Worm (Caenorhabditis elegans) whole organism, L1 larva: ENCODE results near the gene C26D10.6.

ENCODE experiments used
- C34B4.2 ChIP-seq: sonication (generic microtip); optimal IDR thresholded peaks from 2 replicates; lab custom pipeline; 2017; ENCODE audit warnings: mild to moderate bottlenecking, missing genetic modification characterization, missing compliant biosample characterization
- aha-1 ChIP-seq: fragments of 150-350 bp; optimal IDR thresholded peaks from 2 replicates; lab custom pipeline; 2014; ENCODE audit warnings: missing biosample characterization, missing genetic modification characterization
- aly-2 ChIP-seq: fragments of 150-350 bp; optimal IDR thresholded peaks from 2 replicates; lab custom pipeline; 2014; ENCODE audit warnings: missing biosample characterization, missing genetic modification characterization
- blmp-1 ChIP-seq: fragments of 150-350 bp; optimal IDR thresholded peaks from 2 replicates; lab custom pipeline; 2014; ENCODE audit warnings: missing biosample characterization, missing genetic modification characterization
- ceh-88 ChIP-seq: fragments of 200-800 bp; sonication (Bioruptor generic); IDR thresholded peaks from 2 replicates; pipeline ENCODE4 v1.3.6; 2022; ENCODE audit warnings: missing genetic modification characterization, missing compliant biosample characterization
- ceh-90 ChIP-seq: sonication (generic microtip); optimal IDR thresholded peaks from 2 replicates; lab custom pipeline; 2016; ENCODE audit warnings: missing genetic modification characterization, missing compliant biosample characterization
- efl-1 ChIP-seq, 4 experiments: fragments of 150-350 bp; optimal IDR thresholded peaks in 3 of 4; peaks in 1 of 4; 1 replicate in 1 of 4; 2 replicates in 3 of 4; lab custom pipeline; 2014; ENCODE audit warnings: missing biosample characterization in 2 of 4, missing genetic modification characterization in 2 of 4, missing genetic modification reagents in 2 of 4
- egl-13 ChIP-seq: sonication (generic microtip); optimal IDR thresholded peaks from 2 replicates; lab custom pipeline; 2016; ENCODE audit warnings: missing genotype, missing genetic modification reagents, missing genetic modification characterization, missing compliant biosample characterization
- elt-2 ChIP-seq: sonication (generic microtip); optimal IDR thresholded peaks from 2 replicates; lab custom pipeline; 2016; ENCODE audit warnings: missing genetic modification characterization, mild to moderate bottlenecking, inconsistent platforms, missing compliant biosample characterization, missing genetic modification reagents
- fkh-4 ChIP-seq: sonication (generic microtip); optimal IDR thresholded peaks from 2 replicates; lab custom pipeline; 2016; ENCODE audit warnings: missing compliant biosample characterization, missing genetic modification characterization, borderline replicate concordance
- fkh-8 ChIP-seq: sonication (generic microtip); optimal IDR thresholded peaks from 2 replicates; lab custom pipeline; 2016; ENCODE audit warnings: mild to moderate bottlenecking, missing genetic modification characterization, missing compliant biosample characterization
- hlh-4 ChIP-seq: sonication (generic microtip); optimal IDR thresholded peaks from 2 replicates; lab custom pipeline; 2016; ENCODE audit warnings: mild to moderate bottlenecking, missing genetic modification characterization, missing compliant biosample characterization
- irx-1 ChIP-seq: sonication (generic microtip); optimal IDR thresholded peaks from 2 replicates; lab custom pipeline; 2016; ENCODE audit warnings: missing genetic modification characterization, missing compliant biosample characterization
- isw-1 ChIP-seq: fragments of 200-800 bp; sonication (Bioruptor generic); IDR thresholded peaks from 2 replicates; pipeline ENCODE4 v1.3.6; 2022; ENCODE audit warnings: missing genetic modification characterization, missing compliant biosample characterization
- lin-13 ChIP-seq: fragments of 150-350 bp; optimal IDR thresholded peaks from 2 replicates; lab custom pipeline; 2014; ENCODE audit warnings: missing biosample characterization, missing genetic modification reagents, missing genetic modification characterization
- lin-15B ChIP-seq: fragments of 150-350 bp; sonication (generic microtip); optimal IDR thresholded peaks from 3 replicates; lab custom pipeline; 2014; ENCODE audit warnings: missing biosample characterization, missing genetic modification characterization
- lir-3 ChIP-seq: sonication (generic microtip); optimal IDR thresholded peaks from 2 replicates; lab custom pipeline; 2016; ENCODE audit warnings: mild to moderate bottlenecking, missing genetic modification characterization, moderate library complexity, missing compliant biosample characterization; ENCODE audit not compliant: poor library complexity
- lsy-2 ChIP-seq, 2 experiments: fragments of 150-350 bp; optimal IDR thresholded peaks; 2 replicates each; lab custom pipeline; 2014; ENCODE audit warnings: missing biosample characterization in 2 of 2, missing genetic modification characterization in 2 of 2
- mdl-1 ChIP-seq, 2 experiments: fragments of 150-350 bp; optimal IDR thresholded peaks; 2 replicates each; lab custom pipeline; 2014 to 2017; ENCODE audit warnings: missing biosample characterization in 2 of 2, missing genetic modification characterization in 2 of 2, inconsistent platforms in 1 of 2
- mef-2 ChIP-seq: fragments of 150-350 bp; optimal IDR thresholded peaks from 2 replicates; lab custom pipeline; 2014; ENCODE audit warnings: missing biosample characterization, missing genetic modification characterization
- nhr-11 ChIP-seq: fragments of 150-350 bp; optimal IDR thresholded peaks from 2 replicates; lab custom pipeline; 2014; ENCODE audit warnings: missing biosample characterization, missing genetic modification characterization
- nhr-19 ChIP-seq: fragments of 200-800 bp; sonication (Bioruptor generic); conservative IDR thresholded peaks from 2 replicates; pipeline ENCODE4 v1.3.6; 2022; ENCODE audit warnings: missing genetic modification characterization, missing compliant biosample characterization
- nhr-20 ChIP-seq: sonication (generic microtip); optimal IDR thresholded peaks from 2 replicates; lab custom pipeline; 2016; ENCODE audit warnings: mild to moderate bottlenecking, missing genetic modification characterization, missing compliant biosample characterization
- nhr-47 ChIP-seq: sonication (generic microtip); optimal IDR thresholded peaks from 2 replicates; lab custom pipeline; 2016; ENCODE audit warnings: mild to moderate bottlenecking, missing genetic modification characterization, moderate library complexity, missing compliant biosample characterization
- nhr-71 ChIP-seq: sonication (generic microtip); optimal IDR thresholded peaks from 2 replicates; lab custom pipeline; 2016; ENCODE audit warnings: mild to moderate bottlenecking, missing genetic modification characterization, moderate library complexity, missing compliant biosample characterization
- nhr-77 ChIP-seq: fragments of 150-350 bp; optimal IDR thresholded peaks from 2 replicates; lab custom pipeline; 2014; ENCODE audit warnings: missing biosample characterization, missing genetic modification characterization
- nhr-84 ChIP-seq: sonication (generic microtip); optimal IDR thresholded peaks from 2 replicates; lab custom pipeline; 2017; ENCODE audit warnings: missing biosample characterization, missing genetic modification characterization
- skn-1 ChIP-seq: fragments of 150-350 bp; optimal IDR thresholded peaks from 2 replicates; lab custom pipeline; 2014; ENCODE audit warnings: missing biosample characterization, missing genetic modification characterization
- snu-23 ChIP-seq: sonication (generic microtip); optimal IDR thresholded peaks from 2 replicates; lab custom pipeline; 2016; ENCODE audit warnings: missing genetic modification characterization, missing compliant biosample characterization
- sox-4 ChIP-seq: sonication (generic microtip); optimal IDR thresholded peaks from 2 replicates; lab custom pipeline; 2016; ENCODE audit warnings: missing genetic modification characterization, missing compliant biosample characterization
- sptf-1 ChIP-seq: fragments of 150-350 bp; optimal IDR thresholded peaks from 2 replicates; lab custom pipeline; 2014; ENCODE audit warnings: missing biosample characterization, missing genetic modification characterization
- swsn-7 ChIP-seq: sonication (generic microtip); optimal IDR thresholded peaks from 2 replicates; lab custom pipeline; 2016; ENCODE audit warnings: missing genetic modification characterization, missing compliant biosample characterization
- tbx-2 ChIP-seq: sonication (generic microtip); optimal IDR thresholded peaks from 2 replicates; lab custom pipeline; 2016; ENCODE audit warnings: missing genetic modification characterization, missing compliant biosample characterization
- unc-130 ChIP-seq: fragments of 150-350 bp; optimal IDR thresholded peaks from 2 replicates; lab custom pipeline; 2017; ENCODE audit warnings: missing biosample characterization, missing genetic modification characterization, inconsistent platforms
- unc-30 ChIP-seq: sonication (generic microtip); optimal IDR thresholded peaks from 2 replicates; lab custom pipeline; 2017; ENCODE audit warnings: missing biosample characterization, missing genetic modification characterization
- unc-86 ChIP-seq: sonication (generic microtip); optimal IDR thresholded peaks from 2 replicates; lab custom pipeline; 2016; ENCODE audit warnings: missing genetic modification characterization, missing compliant biosample characterization
- unc-98 ChIP-seq: fragments of 200-800 bp; sonication (Bioruptor generic); IDR thresholded peaks from 2 replicates; pipeline ENCODE4 v1.3.6; 2022; ENCODE audit warnings: missing genetic modification characterization, missing compliant biosample characterization
- vab-15 ChIP-seq: sonication (generic microtip); optimal IDR thresholded peaks from 2 replicates; lab custom pipeline; 2017; ENCODE audit warnings: missing genotype, mild to moderate bottlenecking, missing genetic modification characterization, missing compliant biosample characterization
- zag-1 ChIP-seq: fragments of 150-350 bp; optimal IDR thresholded peaks from 2 replicates; lab custom pipeline; 2014; ENCODE audit warnings: missing biosample characterization, missing genetic modification characterization
- zip-4 ChIP-seq: fragments of 200-800 bp; sonication (Bioruptor generic); optimal IDR thresholded peaks from 2 replicates; lab custom pipeline; 2018; ENCODE audit warnings: mild to moderate bottlenecking, missing genetic modification characterization, moderate library complexity, missing compliant biosample characterization

The C26D10.6 gene

DNA sequence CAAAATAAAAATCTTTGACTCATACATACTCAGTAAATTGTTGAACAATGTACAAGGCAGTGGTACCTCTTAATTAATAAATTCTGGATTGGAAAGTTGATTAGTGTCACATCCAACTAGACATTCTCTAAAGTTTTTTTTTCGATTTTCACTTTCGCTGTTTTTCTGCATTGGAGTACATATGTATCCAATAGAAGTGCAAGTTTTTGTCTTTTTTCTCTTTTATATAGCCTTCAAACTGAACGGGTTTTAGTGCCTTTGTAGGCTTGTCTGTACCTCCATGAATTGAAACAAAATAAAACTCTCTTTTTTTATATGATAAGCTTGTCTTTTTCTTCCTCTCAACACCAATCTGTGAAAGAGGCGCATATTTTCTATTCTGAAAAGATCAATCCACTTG lies 25.7 kb upstream of the C26D10.6 start:
- TF ChIP-seq blmp-1 (tag; lab: Kevin White, UChicago) (peak; percentile 18), nhr-77 (tag; lab: Kevin White, UChicago) (no peak)

ce11 chrII:8377722-8378121 lies 23.2 kb upstream of the C26D10.6 start:
- TF ChIP-seq hlh-4 (tag; lab: Kevin White, UChicago) (no peak), C34B4.2 (tag; lab: Kevin White, UChicago) (no peak), aha-1 (tag; lab: Kevin White, UChicago) (no peak), ceh-90 (tag; lab: Kevin White, UChicago) (no peak), lin-15B (tag; lab: Kevin White, UChicago) (no peak), zag-1 (tag; lab: Kevin White, UChicago) (no peak), mdl-1 (tag; optimal IDR thresholded peaks at IDR 0.05; lab: Kevin White, UChicago) (no peak), skn-1 (no peak), nhr-11 (tag; lab: Kevin White, UChicago) (no peak), nhr-71 (no peak), irx-1 (tag; lab: Kevin White, UChicago) (no peak), blmp-1 (tag; lab: Kevin White, UChicago) (no peak), unc-30 (tag; lab: Kevin White, UChicago) (no peak), lin-13 (GFP tag; lab: Kevin White, UChicago) (no peak), unc-130 (tag; lab: Kevin White, UChicago) (no peak), swsn-7 (no peak), efl-1 (optimal IDR thresholded peaks at IDR 0.05; lab: Kevin White, UChicago) (no peak), efl-1 (GFP tag; optimal IDR thresholded peaks at IDR 0.05 in 1 of 2; lab: Kevin White, UChicago) (no peak), sox-4 (tag; lab: Kevin White, UChicago) (no peak), elt-2 (tag; lab: Kevin White, UChicago) (no peak)
- TF ChIP-seq, all 84 proteins: peak for 0

- no peak for TF ChIP-seq nhr-84 (tag; lab: Kevin White, UChicago)
- no peak for TF ChIP-seq nhr-47
- no peak for TF ChIP-seq lsy-2 (tag; optimal IDR thresholded peaks at IDR 0.05; lab: Kevin White, UChicago)
- no peak for TF ChIP-seq fkh-4 (tag; lab: Kevin White, UChicago)
- TF ChIP-seq snu-23: no peak
- no peak for TF ChIP-seq vab-15
- TF ChIP-seq ceh-88 (GFP tag; lab: Robert Waterston, UW): no peak
- no peak for TF ChIP-seq nhr-11 (tag; lab: Kevin White, UChicago)
- no peak for TF ChIP-seq zip-4 (GFP tag; lab: Kevin White, UChicago)
Measured at ce11 chrII:8370194-8370593, 15.7 kb upstream of the C26D10.6 start.

DNA sequence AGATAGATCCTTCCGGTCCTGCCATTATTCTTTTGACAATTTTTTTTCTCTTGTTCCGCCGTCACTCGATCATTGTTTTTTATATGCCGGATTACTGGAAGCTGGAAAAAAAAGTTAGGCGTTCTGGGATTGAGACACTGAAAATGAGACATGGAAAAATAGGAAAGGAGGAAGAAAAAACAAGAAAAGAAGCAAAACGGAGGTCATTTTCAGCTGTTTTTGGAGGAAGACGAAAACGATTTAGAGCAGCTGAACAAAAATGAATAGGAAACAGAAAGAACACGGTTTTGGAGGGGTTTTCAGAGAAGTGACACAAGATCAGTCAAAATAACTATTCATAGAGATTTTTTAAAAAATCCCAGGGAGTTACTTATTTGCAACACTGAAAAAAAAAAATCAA lies 14.6 kb upstream of the C26D10.6 start, which contains the start of gene amt-3:
amt-3 (minus strand) TSS at position 101 of the 400 bp plus-strand sequence.
- no peak for TF ChIP-seq aly-2
- no peak for TF ChIP-seq snu-23
- TF ChIP-seq egl-13 (tag; lab: Kevin White, UChicago): no peak
- TF ChIP-seq unc-98 (GFP tag; lab: Robert Waterston, UW): no peak
- no peak for TF ChIP-seq fkh-8 (tag; lab: Kevin White, UChicago)
- TF ChIP-seq nhr-20: no peak
- TF ChIP-seq lir-3 (tag; lab: Kevin White, UChicago): no peak
- no peak for TF ChIP-seq isw-1
- no peak for TF ChIP-seq nhr-19
- TF ChIP-seq tbx-2: no peak
- TF ChIP-seq unc-86: no peak
- no peak for TF ChIP-seq zip-4 (GFP tag; lab: Kevin White, UChicago)
- TF ChIP-seq ceh-88 (GFP tag; lab: Robert Waterston, UW): no peak
- TF ChIP-seq sptf-1 (tag; lab: Kevin White, UChicago): no peak
- no peak for TF ChIP-seq mef-2 (tag; lab: Kevin White, UChicago)
